Worm (Caenorhabditis elegans): Measurements from ENCODE around the gene F44A6.4.

F44A6.4 gene

DNA sequence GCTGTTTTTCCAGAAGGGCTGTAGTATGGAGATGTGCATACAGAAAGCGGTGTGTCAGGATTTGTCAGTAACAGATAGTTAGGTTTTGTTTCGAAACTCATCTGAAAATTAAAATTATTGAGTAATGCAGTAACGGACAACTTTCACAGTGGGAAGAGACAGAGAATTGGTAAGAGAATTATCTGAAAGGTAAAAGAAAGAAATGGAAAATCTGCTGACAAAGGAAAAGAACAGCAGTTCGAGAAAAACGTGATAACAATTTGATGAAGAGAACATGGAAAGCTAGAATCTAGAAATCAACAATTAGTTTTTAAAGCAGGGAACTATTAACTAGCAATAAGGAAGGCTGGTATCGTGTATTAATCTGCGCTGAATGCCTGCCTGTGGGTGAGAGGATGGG lies 10.0 kb downstream of the F44A6.4 start, which contains the start of gene sex-1:
TSS of gene sex-1 (minus strand) at position 101 of the 400 bp plus-strand sequence.
- TF ChIP-seq elt-1 (tag; optimal IDR thresholded peaks at IDR 0.05) = no peak
- no peak for TF ChIP-seq mbf-1 (tag; optimal IDR thresholded peaks at IDR 0.05)
- no peak for TF ChIP-seq nhr-12 (tag; optimal IDR thresholded peaks at IDR 0.05)
- no peak for TF ChIP-seq snpc-4 (tag; optimal IDR thresholded peaks at IDR 0.05)
- no peak for TF ChIP-seq dmd-4 (tag; optimal IDR thresholded peaks at IDR 0.05)

DNA sequence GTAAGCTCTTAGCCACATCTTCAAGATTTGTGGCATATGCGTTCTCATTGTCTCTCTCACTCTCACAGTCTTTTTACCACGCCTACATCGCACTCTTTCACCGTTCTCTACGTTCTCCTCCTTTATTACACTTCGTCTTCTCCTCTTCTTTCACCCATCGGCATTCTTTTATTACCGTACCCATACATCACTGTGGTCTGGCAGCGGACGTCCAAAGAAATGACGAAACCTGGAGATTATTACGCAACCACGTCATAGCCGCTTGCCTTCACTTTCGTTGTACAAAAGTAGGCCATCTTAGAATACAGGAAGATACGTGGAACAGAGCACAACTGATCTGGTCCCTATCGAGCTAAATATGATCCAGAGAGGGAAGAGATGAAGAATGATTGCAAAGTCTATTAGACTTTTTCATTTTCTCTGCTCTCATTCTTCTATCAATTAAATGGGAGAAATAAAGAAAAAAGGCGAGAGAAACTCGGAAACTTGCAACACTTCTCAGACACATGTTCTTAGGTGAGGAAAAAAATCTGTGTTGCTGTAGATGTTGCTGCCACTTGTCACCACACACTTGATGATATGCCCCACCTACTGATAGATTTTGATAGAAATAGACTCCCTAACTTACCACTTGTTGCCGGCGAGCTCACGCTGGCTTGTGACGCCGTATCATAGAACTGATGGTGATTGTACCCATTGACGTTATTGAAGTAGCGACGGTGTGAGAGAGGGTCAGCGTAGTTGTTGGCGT lies 10.8 kb downstream of the F44A6.4 start:
- TF ChIP-seq fos-1 (tag; optimal IDR thresholded peaks at IDR 0.05) = peak; percentile 15
- TF ChIP-seq ztf-11 (tag; optimal IDR thresholded peaks at IDR 0.05) = no peak
- TF ChIP-seq nhr-129 (tag; optimal IDR thresholded peaks at IDR 0.05) = peak; percentile 39
- TF ChIP-seq sma-9 (GFP tag; optimal IDR thresholded peaks at IDR 0.05) = peak; percentile 4
- no peak for TF ChIP-seq sma-9 (tag; optimal IDR thresholded peaks at IDR 0.05)

DNA sequence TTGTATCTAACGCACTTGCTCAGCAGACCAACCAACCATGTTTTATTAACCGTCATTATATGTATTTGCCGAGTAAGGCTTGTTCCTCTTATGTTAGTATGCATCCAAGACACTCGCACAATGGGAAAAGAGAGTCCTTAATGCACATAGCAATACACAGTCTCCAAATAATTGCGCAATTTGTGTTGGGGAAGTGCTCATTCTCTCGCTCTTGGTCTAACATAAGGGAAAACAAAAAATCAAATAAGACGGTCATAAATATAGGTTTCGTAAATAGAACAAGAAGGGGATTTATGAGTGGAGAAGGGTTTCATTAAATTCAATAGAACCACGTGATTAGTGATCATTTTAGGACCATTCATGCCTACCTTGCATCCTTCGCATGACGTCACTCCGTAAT lies 11.8 kb downstream of the F44A6.4 start:
- no peak for TF ChIP-seq aly-2 (tag; optimal IDR thresholded peaks at IDR 0.05)
- no peak for TF ChIP-seq peb-1 (tag; optimal IDR thresholded peaks at IDR 0.05)
- TF ChIP-seq lin-39 (tag; optimal IDR thresholded peaks at IDR 0.05) = no peak
- TF ChIP-seq skn-1 (tag; optimal IDR thresholded peaks at IDR 0.05) = no peak

ce11 chrX:10199202-10199601 lies 16.1 kb downstream of the F44A6.4 start:
- TF ChIP-seq ztf-11 (tag; optimal IDR thresholded peaks at IDR 0.05) = no peak
- no peak for TF ChIP-seq nhr-237 (tag; optimal IDR thresholded peaks at IDR 0.05)
- no peak for TF ChIP-seq snpc-4 (tag; optimal IDR thresholded peaks at IDR 0.05)
- TF ChIP-seq unc-39 (tag; optimal IDR thresholded peaks at IDR 0.05) = no peak
- TF ChIP-seq zag-1 (tag; optimal IDR thresholded peaks at IDR 0.05) = no peak
- TF ChIP-seq peb-1 (tag; optimal IDR thresholded peaks at IDR 0.05) = no peak
- TF ChIP-seq nhr-23 (tag; optimal IDR thresholded peaks at IDR 0.05) = no peak
- no peak for TF ChIP-seq lin-13 (GFP tag; optimal IDR thresholded peaks at IDR 0.05)
- no peak for TF ChIP-seq nhr-6 (tag; optimal IDR thresholded peaks at IDR 0.05)
- TF ChIP-seq nhr-25 (tag; optimal IDR thresholded peaks at IDR 0.05) = no peak
- TF ChIP-seq alr-1 (tag; optimal IDR thresholded peaks at IDR 0.05) = no peak
- TF ChIP-seq dmd-4 (tag; optimal IDR thresholded peaks at IDR 0.05) = no peak
- TF ChIP-seq gmeb-1 (tag; optimal IDR thresholded peaks at IDR 0.05) = no peak
- no peak for TF ChIP-seq nhr-10 (tag; optimal IDR thresholded peaks at IDR 0.05)
- no peak for TF ChIP-seq mbf-1 (tag; optimal IDR thresholded peaks at IDR 0.05)
- TF ChIP-seq C34F6.9 (tag; optimal IDR thresholded peaks at IDR 0.05) = no peak

DNA sequence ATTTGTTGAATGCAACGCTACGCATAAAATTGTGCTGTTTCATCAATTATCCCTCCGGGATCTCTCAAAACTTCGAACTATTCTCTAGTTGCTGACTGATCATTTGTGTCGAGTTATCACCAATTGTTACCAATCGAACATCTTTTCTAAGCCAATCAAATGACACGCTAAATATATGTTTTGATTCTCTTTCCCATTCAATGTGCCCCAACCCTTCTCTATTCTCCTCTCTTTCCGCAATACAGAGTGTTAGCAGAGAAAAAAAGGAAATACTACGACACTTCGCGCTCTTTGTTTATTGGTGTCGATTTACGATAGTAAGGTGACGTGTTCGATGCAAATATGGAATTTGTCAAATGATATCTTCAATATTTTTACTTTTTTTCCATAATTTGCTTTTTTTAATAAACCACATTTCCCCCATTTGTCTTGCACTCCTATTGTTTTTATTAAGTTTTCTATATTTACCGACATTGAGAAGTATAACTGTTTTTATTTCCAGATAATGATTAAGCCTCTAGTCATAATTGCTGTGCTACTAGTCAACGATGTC lies 18.0 kb downstream of the F44A6.4 start, which contains the start of gene nucb-1:
TSS of gene nucb-1 (plus strand) at position 503 of the 553 bp plus-strand sequence.
- TF ChIP-seq C34F6.9 (tag; optimal IDR thresholded peaks at IDR 0.05) = peak; percentile 94
- peak; percentile 78 for TF ChIP-seq R02D3.7 (tag; optimal IDR thresholded peaks at IDR 0.05)
- TF ChIP-seq lsy-2 (tag; optimal IDR thresholded peaks at IDR 0.05) = peak; percentile 45 to 87
- TF ChIP-seq mbf-1 (tag; optimal IDR thresholded peaks at IDR 0.05) = no peak
- TF ChIP-seq nhr-21 (tag; optimal IDR thresholded peaks at IDR 0.05) = peak; percentile 74
- peak; percentile 94 for TF ChIP-seq unc-55 (GFP tag; optimal IDR thresholded peaks at IDR 0.05)
- no peak for TF ChIP-seq ceh-82 (tag; optimal IDR thresholded peaks at IDR 0.05)
- TF ChIP-seq sma-3 (GFP tag; optimal IDR thresholded peaks at IDR 0.05) = peak; percentile 76
- peak; percentile 61 for TF ChIP-seq nhr-6 (tag; optimal IDR thresholded peaks at IDR 0.05)
- TF ChIP-seq elt-1 (tag; optimal IDR thresholded peaks at IDR 0.05) = no peak
- peak; percentile 42 for TF ChIP-seq mab-5 (tag; optimal IDR thresholded peaks at IDR 0.05)
- peak; percentile 97 for TF ChIP-seq crh-2 (tag; optimal IDR thresholded peaks at IDR 0.05)
- peak; percentile 67 for TF ChIP-seq egl-27 (tag; optimal IDR thresholded peaks at IDR 0.05)
- no peak for TF ChIP-seq lin-39 (tag; optimal IDR thresholded peaks at IDR 0.05)
- peak; percentile 55 for TF ChIP-seq F13H6.1 (tag; optimal IDR thresholded peaks at IDR 0.05)
- TF ChIP-seq snpc-4 (tag; optimal IDR thresholded peaks at IDR 0.05) = peak; percentile 52
- peak; percentile 7 for TF ChIP-seq zag-1 (tag; optimal IDR thresholded peaks at IDR 0.05)
- TF ChIP-seq gmeb-1 (tag; optimal IDR thresholded peaks at IDR 0.05) = peak; percentile 73
- no peak for TF ChIP-seq nhr-23 (tag; optimal IDR thresholded peaks at IDR 0.05)
- peak in 1 of 2 experiments; percentile 14 for TF ChIP-seq mdl-1 (tag; optimal IDR thresholded peaks at IDR 0.05)
- TF ChIP-seq lin-13 (GFP tag; optimal IDR thresholded peaks at IDR 0.05) = peak; percentile 75
- peak; percentile 94 for TF ChIP-seq nhr-129 (tag; optimal IDR thresholded peaks at IDR 0.05)
- TF ChIP-seq dmd-4 (tag; optimal IDR thresholded peaks at IDR 0.05) = no peak
- peak; percentile 79 for TF ChIP-seq fos-1 (tag; optimal IDR thresholded peaks at IDR 0.05)
- no peak for TF ChIP-seq unc-62 (GFP tag; optimal IDR thresholded peaks at IDR 0.05)
- TF ChIP-seq sma-9 (GFP tag; optimal IDR thresholded peaks at IDR 0.05) = peak; percentile 93
- TF ChIP-seq sma-9 (tag; optimal IDR thresholded peaks at IDR 0.05) = no peak
